Worm (Caenorhabditis elegans) whole organism, L2 larva: Measurements from ENCODE around the gene Y54G2A.45.
A peak's percentile ranks its signal among the peaks of the same experiment; 100 is the strongest.
"Not testable (repeated sequence)": the region's sequence is repeated elsewhere in the genome, so short reads cannot be mapped to it uniquely, and the experiment has no call there.

ENCODE experiments used
- C34F6.9 ChIP-seq: fragments of 150-350 bp; optimal IDR thresholded peaks from 2 replicates; lab custom pipeline; 2014; ENCODE audit warnings: missing biosample characterization, missing genetic modification characterization
- Y55F3AM.14 ChIP-seq: fragments of 200-800 bp; sonication (Bioruptor generic); optimal IDR thresholded peaks from 2 replicates; lab custom pipeline; 2018; ENCODE audit warnings: mild to moderate bottlenecking, missing genetic modification characterization, missing compliant biosample characterization
- ZK546.5 ChIP-seq: sonication (generic microtip); optimal IDR thresholded peaks from 2 replicates; lab custom pipeline; 2017; ENCODE audit warnings: missing biosample characterization, missing genetic modification characterization
- alr-1 ChIP-seq: fragments of 150-350 bp; optimal IDR thresholded peaks from 2 replicates; lab custom pipeline; 2014; ENCODE audit warnings: missing biosample characterization, missing genetic modification characterization
- aly-2 ChIP-seq: fragments of 150-350 bp; optimal IDR thresholded peaks from 2 replicates; lab custom pipeline; 2014; ENCODE audit warnings: missing biosample characterization, missing genetic modification characterization
- ama-1 ChIP-seq: fragments of 150-350 bp; optimal IDR thresholded peaks from 2 replicates; lab custom pipeline; 2018; ENCODE audit warnings: inconsistent platforms
- crh-2 ChIP-seq: sonication (generic microtip); optimal IDR thresholded peaks from 2 replicates; lab custom pipeline; 2017; ENCODE audit warnings: missing biosample characterization, missing genetic modification characterization
- dmd-4 ChIP-seq: sonication (generic microtip); optimal IDR thresholded peaks from 2 replicates; lab custom pipeline; 2017; ENCODE audit warnings: missing biosample characterization, missing genetic modification characterization
- egl-27 ChIP-seq: sonication (generic microtip); optimal IDR thresholded peaks from 3 replicates; lab custom pipeline; 2017; ENCODE audit warnings: missing biosample characterization, missing genetic modification reagents, missing genetic modification characterization
- elt-1 ChIP-seq: fragments of 150-350 bp; optimal IDR thresholded peaks from 2 replicates; lab custom pipeline; 2014; ENCODE audit warnings: missing biosample characterization, missing genetic modification characterization
- elt-3 ChIP-seq: sonication (generic microtip); optimal IDR thresholded peaks from 2 replicates; lab custom pipeline; 2017; ENCODE audit warnings: missing biosample characterization, missing genetic modification characterization
- fos-1 ChIP-seq: fragments of 150-350 bp; optimal IDR thresholded peaks from 2 replicates; lab custom pipeline; 2014; ENCODE audit warnings: missing biosample characterization, missing genetic modification characterization
- gmeb-1 ChIP-seq: fragments of 150-350 bp; optimal IDR thresholded peaks from 2 replicates; lab custom pipeline; 2014; ENCODE audit warnings: missing biosample characterization, missing genetic modification characterization
- lin-13 ChIP-seq: fragments of 150-350 bp; optimal IDR thresholded peaks from 2 replicates; lab custom pipeline; 2014; ENCODE audit warnings: missing biosample characterization, missing genetic modification reagents, missing genetic modification characterization
- lin-39 ChIP-seq: fragments of 150-350 bp; optimal IDR thresholded peaks from 2 replicates; lab custom pipeline; 2014; ENCODE audit warnings: missing biosample characterization, missing genetic modification reagents, missing genetic modification characterization
- lsy-2 ChIP-seq, 2 experiments: fragments of 150-350 bp in 1 of 2; sonication (generic microtip) in 1 of 2; optimal IDR thresholded peaks; 2 replicates each; lab custom pipeline; 2014 to 2017; ENCODE audit warnings: missing biosample characterization in 2 of 2, missing genetic modification characterization in 2 of 2
- mab-5 ChIP-seq: fragments of 150-350 bp; optimal IDR thresholded peaks from 2 replicates; lab custom pipeline; 2014; ENCODE audit warnings: missing biosample characterization, missing genetic modification characterization
- mbf-1 ChIP-seq: sonication (generic microtip); optimal IDR thresholded peaks from 2 replicates; lab custom pipeline; 2017; ENCODE audit warnings: missing biosample characterization, missing genetic modification characterization
- mdl-1 ChIP-seq, 2 experiments: fragments of 150-350 bp in 1 of 2; sonication (generic microtip) in 1 of 2; optimal IDR thresholded peaks; 2 replicates each; lab custom pipeline; 2017; ENCODE audit warnings: missing biosample characterization in 2 of 2, missing genetic modification characterization in 2 of 2
- nhr-11 ChIP-seq: fragments of 150-350 bp; optimal IDR thresholded peaks from 2 replicates; lab custom pipeline; 2014; ENCODE audit warnings: missing biosample characterization, missing genetic modification characterization
- nhr-12 ChIP-seq: fragments of 150-350 bp; optimal IDR thresholded peaks from 2 replicates; lab custom pipeline; 2014; ENCODE audit warnings: missing biosample characterization, missing genetic modification characterization
- nhr-129 ChIP-seq: fragments of 150-350 bp; optimal IDR thresholded peaks from 2 replicates; lab custom pipeline; 2014; ENCODE audit warnings: missing biosample characterization, missing genetic modification characterization
- nhr-23 ChIP-seq: fragments of 150-350 bp; optimal IDR thresholded peaks from 2 replicates; lab custom pipeline; 2014; ENCODE audit warnings: missing biosample characterization, missing genetic modification reagents, missing genetic modification characterization
- nhr-25 ChIP-seq: fragments of 150-350 bp; sonication (generic microtip); optimal IDR thresholded peaks from 3 replicates; lab custom pipeline; 2014; ENCODE audit warnings: missing biosample characterization, missing genetic modification characterization
- nhr-6 ChIP-seq: fragments of 150-350 bp; optimal IDR thresholded peaks from 2 replicates; lab custom pipeline; 2014; ENCODE audit warnings: missing biosample characterization, missing genetic modification characterization
- nhr-77 ChIP-seq: fragments of 150-350 bp; optimal IDR thresholded peaks from 2 replicates; lab custom pipeline; 2014; ENCODE audit warnings: missing biosample characterization, missing genetic modification characterization
- skn-1 ChIP-seq: sonication (generic microtip); optimal IDR thresholded peaks from 2 replicates; lab custom pipeline; 2017; ENCODE audit warnings: missing biosample characterization, missing genetic modification characterization
- sma-3 ChIP-seq: sonication (generic microtip); optimal IDR thresholded peaks from 2 replicates; lab custom pipeline; 2016; ENCODE audit warnings: missing genetic modification reagents, missing genetic modification characterization, missing compliant biosample characterization
- sma-9 ChIP-seq, 2 experiments: fragments of 150-350 bp in 1 of 2; sonication (generic microtip) in 1 of 2; optimal IDR thresholded peaks; 2 replicates each; lab custom pipeline; 2014 to 2016; ENCODE audit warnings: missing genetic modification characterization in 2 of 2, mild to moderate bottlenecking in 1 of 2, missing biosample characterization in 1 of 2, missing compliant biosample characterization in 1 of 2, missing genetic modification reagents in 1 of 2, moderate library complexity in 1 of 2
- unc-39 ChIP-seq: fragments of 150-350 bp; optimal IDR thresholded peaks from 2 replicates; lab custom pipeline; 2014; ENCODE audit warnings: missing biosample characterization, missing genetic modification characterization
- ztf-1 ChIP-seq: fragments of 200-800 bp; sonication (Bioruptor generic); conservative IDR thresholded peaks from 2 replicates; pipeline ENCODE4 v1.3.6; 2022; ENCODE audit warnings: missing genetic modification characterization, missing compliant biosample characterization
- ztf-11 ChIP-seq: sonication (generic microtip); optimal IDR thresholded peaks from 2 replicates; lab custom pipeline; 2017; ENCODE audit warnings: missing biosample characterization, missing genetic modification characterization
- ztf-4 ChIP-seq: fragments of 150-350 bp; optimal IDR thresholded peaks from 2 replicates; lab custom pipeline; 2014; ENCODE audit warnings: missing biosample characterization, missing genetic modification characterization

The Y54G2A.45 gene

DNA sequence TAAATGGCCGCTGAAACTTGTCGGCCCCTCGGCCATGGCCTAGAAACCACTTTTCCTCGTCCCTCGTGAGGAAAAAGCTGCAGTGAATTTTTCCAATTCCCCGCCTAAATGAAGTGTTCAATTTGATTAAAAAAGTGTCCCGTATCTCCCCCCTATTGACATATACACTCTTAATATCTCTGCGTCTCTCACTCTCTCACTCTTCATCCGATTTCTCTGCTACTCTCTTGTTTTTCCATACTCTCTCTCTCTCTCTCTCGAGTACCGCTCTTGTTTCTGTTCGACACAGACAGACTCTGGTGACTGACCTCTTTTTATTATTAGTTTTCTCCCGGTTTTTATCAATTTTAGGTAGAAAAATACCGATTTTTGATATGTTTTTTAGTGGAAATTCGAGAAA lies 20.6 kb upstream of the Y54G2A.45 start (continued):
- TF ChIP-seq nhr-77 (tag; lab: Kevin White, UChicago) (no peak), alr-1 (tag; lab: Kevin White, UChicago) (no peak), crh-2 (tag; lab: Kevin White, UChicago) (peak; percentile 46), nhr-11 (tag; lab: Kevin White, UChicago) (no peak), egl-27 (no peak), nhr-23 (tag; lab: Kevin White, UChicago) (no peak), mab-5 (tag; lab: Kevin White, UChicago) (no peak), ZK546.5 (tag; lab: Kevin White, UChicago) (no peak), Y55F3AM.14 (no peak), elt-1 (tag; lab: Kevin White, UChicago) (no peak), sma-3 (GFP tag; lab: Kevin White, UChicago) (peak; percentile 28), mdl-1 (tag; optimal IDR thresholded peaks at IDR 0.05; lab: Kevin White, UChicago) (no peak), mbf-1 (no peak), elt-3 (tag; lab: Kevin White, UChicago) (no peak), ama-1 (lab: Kevin White, UChicago) (no peak), C34F6.9 (tag; lab: Kevin White, UChicago) (peak; percentile 43)

DNA sequence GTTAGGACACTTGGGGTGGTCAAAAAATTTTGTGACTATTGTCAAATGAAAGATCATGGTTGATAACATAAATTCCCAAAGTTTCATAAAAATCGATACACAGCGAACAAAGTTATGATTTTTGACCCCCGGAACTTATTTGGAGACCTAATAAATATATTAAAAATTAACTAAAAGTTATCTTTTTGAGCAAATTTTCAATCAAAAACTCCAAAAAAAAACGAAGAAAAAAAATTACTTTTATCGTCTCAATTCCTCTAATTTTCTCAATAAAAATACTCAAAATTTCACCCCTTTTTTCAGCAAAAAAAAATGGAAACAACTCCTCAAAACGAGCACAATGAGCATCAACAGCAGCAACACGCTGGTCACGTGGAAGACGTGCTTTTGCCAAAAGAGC lies 17.3 kb upstream of the Y54G2A.45 start, which contains the start of gene atln-1:
Gene atln-1 (plus strand): TSS at position 301 of the 400 bp plus-strand sequence.
- TF ChIP-seq crh-2 (tag; lab: Kevin White, UChicago); fos-1 (tag; lab: Kevin White, UChicago); lin-39: not testable (repeated sequence)

DNA sequence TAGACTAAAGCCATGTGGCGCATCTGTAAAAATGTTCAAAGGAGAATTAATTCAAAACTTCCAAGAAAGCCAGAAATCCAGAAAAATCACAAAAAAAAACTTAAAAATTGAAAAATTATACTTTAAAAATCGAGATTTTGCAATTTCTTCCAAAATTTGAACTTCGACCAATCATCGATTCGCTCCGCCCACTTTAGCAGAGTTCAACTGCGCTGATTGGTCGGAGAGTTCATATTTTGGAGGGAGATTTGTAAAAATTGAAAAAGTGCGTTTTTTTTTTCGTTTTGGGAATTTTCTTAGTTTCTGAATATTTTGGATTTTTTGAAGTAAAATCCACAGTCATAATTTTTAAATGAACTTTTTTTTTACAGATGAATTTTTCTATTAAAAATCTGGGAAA lies 11.7 kb upstream of the Y54G2A.45 start:
- no peak for TF ChIP-seq nhr-12 (tag; lab: Kevin White, UChicago)

DNA sequence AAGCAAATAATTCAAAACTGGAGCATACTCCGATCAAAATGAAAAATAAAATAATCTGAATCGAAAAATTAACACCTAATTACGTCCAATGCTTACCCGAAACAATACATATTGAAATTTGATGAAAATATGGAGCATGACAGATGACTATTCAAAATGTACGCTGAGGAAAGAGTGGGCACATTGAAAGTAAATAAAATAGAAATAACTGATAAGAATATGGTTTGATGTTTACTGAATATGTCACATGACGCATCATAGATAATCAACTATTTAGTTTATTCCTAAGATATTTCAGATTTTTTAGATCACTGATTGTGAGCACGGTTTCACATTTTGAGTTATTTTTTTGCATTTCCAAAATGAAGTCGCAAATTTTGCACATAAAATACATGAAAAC lies 7.3 kb upstream of the Y54G2A.45 start, which contains the start of gene Y54G2A.52:
Gene Y54G2A.52 (minus strand): TSS at position 348 of the 400 bp plus-strand sequence.
- peak; percentile 36 for TF ChIP-seq crh-2 (tag; lab: Kevin White, UChicago)
- TF ChIP-seq ztf-11 (tag; lab: Kevin White, UChicago), result no peak
- peak; percentile 79 for TF ChIP-seq fos-1 (tag; lab: Kevin White, UChicago)
- peak; percentile 11 for TF ChIP-seq nhr-129 (tag; lab: Kevin White, UChicago)
- no peak for TF ChIP-seq skn-1 (tag; lab: Kevin White, UChicago)
- TF ChIP-seq lsy-2 (tag; optimal IDR thresholded peaks at IDR 0.05; lab: Kevin White, UChicago), result no peak
- TF ChIP-seq nhr-23 (tag; lab: Kevin White, UChicago), result no peak
- no peak for TF ChIP-seq C34F6.9 (tag; lab: Kevin White, UChicago)
- TF ChIP-seq gmeb-1 (tag; lab: Kevin White, UChicago), result peak; percentile 7

DNA sequence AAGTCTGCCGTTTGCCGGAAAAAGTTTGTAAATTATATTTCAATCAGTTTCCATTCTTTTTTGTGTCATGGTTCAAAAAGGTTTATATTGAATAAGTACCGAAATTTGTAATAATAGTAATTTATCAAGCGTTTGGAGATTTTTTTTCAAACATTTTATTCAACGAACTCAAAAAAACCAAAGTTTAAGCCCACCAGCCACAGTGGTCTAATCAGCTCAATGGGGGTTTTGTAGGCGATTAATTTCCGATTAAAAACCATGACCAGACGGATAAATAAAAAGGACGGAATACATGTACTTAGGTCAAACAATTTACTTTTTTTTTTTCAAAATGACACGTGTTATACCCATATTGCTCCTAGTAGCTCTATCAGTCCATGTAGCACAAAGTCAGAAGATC lies 6.3 kb upstream of the Y54G2A.45 start, which contains the start of gene Y54G2A.10:
Gene Y54G2A.10 (plus strand): TSS at position 301 of the 400 bp plus-strand sequence.
- TF ChIP-seq nhr-12 (tag; lab: Kevin White, UChicago) (no peak), nhr-23 (tag; lab: Kevin White, UChicago) (no peak), ztf-1 (no peak), lin-13 (no peak), nhr-25 (tag; lab: Kevin White, UChicago) (no peak), egl-27 (no peak), Y55F3AM.14 (no peak), dmd-4 (no peak), aly-2 (no peak), sma-9 (GFP tag; optimal IDR thresholded peaks at IDR 0.05; lab: Kevin White, UChicago) (no peak), sma-9 (tag; optimal IDR thresholded peaks at IDR 0.05; lab: Kevin White, UChicago) (no peak), elt-3 (tag; lab: Kevin White, UChicago) (no peak)

DNA sequence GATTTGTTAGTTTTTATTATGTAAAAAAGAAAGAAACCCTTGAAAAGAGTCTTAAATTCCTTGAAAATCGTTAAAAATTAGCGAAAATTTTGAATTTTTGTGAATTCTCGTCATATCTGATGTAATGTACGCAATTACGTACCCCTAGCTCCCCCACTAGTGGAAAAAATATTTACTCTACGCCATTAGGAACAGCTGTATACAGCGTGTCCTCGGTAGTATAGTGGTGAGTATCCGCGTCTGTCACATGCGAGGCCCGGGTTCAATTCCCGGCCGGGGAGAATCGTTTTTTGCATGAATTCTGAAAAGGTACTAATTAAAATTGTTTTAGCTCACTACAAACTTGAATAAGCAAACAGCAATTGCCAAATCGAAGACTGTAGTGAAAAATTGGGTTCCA lies 5.8 kb upstream of the Y54G2A.45 start:
- no peak for TF ChIP-seq lin-13
- TF ChIP-seq ztf-11 (tag; lab: Kevin White, UChicago), result no peak
- TF ChIP-seq ama-1 (lab: Kevin White, UChicago), result no peak
- no peak for TF ChIP-seq ztf-4 (tag; lab: Kevin White, UChicago)
- TF ChIP-seq Y55F3AM.14, result no peak
- TF ChIP-seq lin-39, result no peak
- no peak for TF ChIP-seq nhr-6
- no peak for TF ChIP-seq nhr-25 (tag; lab: Kevin White, UChicago)
- no peak for TF ChIP-seq unc-39 (tag; lab: Kevin White, UChicago)
- TF ChIP-seq nhr-129 (tag; lab: Kevin White, UChicago), result no peak
